Worm (Caenorhabditis elegans): ENCODE measurements around the gene ZK742.6.

ce11 chrV:7809320-7810256 lies 5.2 kb downstream of the ZK742.6 start, which contains the start of gene ZK742.3:
- TF ChIP-seq ama-1 (optimal IDR thresholded peaks at IDR 0.05) (no peak), fkh-2 (tag; optimal IDR thresholded peaks at IDR 0.05) (no peak), unc-39 (tag; optimal IDR thresholded peaks at IDR 0.05) (no peak), hmg-11 (tag; optimal IDR thresholded peaks at IDR 0.05) (no peak)
